Worm (Caenorhabditis elegans) whole organism, L4 larva: Measurements from ENCODE around the gene F35A5.2.

Source experiments
- fos-1 ChIP-seq: fragments of 150-350 bp; optimal IDR thresholded peaks from 2 replicates; lab custom pipeline; 2014; ENCODE audit warnings: missing biosample characterization, missing genetic modification characterization
- lin-39 ChIP-seq: fragments of 150-350 bp; optimal IDR thresholded peaks from 2 replicates; lab custom pipeline; 2014; ENCODE audit warnings: missing biosample characterization, missing genetic modification reagents, missing genetic modification characterization
- ztf-11 ChIP-seq: fragments of 150-350 bp; optimal IDR thresholded peaks from 2 replicates; lab custom pipeline; 2014; ENCODE audit warnings: missing biosample characterization, missing genetic modification characterization

- no peak for TF ChIP-seq ztf-11 (tag; lab: Kevin White, UChicago)
- TF ChIP-seq lin-39, result no peak
- TF ChIP-seq fos-1 (tag; lab: Kevin White, UChicago), result no peak
Measured at ce11 chrX:3832059-3832641, 27.2 kb downstream of the F35A5.2 start.
